Worm (Caenorhabditis elegans) whole organism, L3 larva: Measurements from ENCODE around the gene Y45G5AL.1.

ENCODE experiments used
- egl-27 ChIP-seq: sonication (generic microtip); optimal IDR thresholded peaks from 4 replicates; lab custom pipeline; 2017; ENCODE audit warnings: missing biosample characterization, missing genetic modification reagents, missing genetic modification characterization
- fkh-2 ChIP-seq: fragments of 150-350 bp; optimal IDR thresholded peaks from 2 replicates; lab custom pipeline; 2014; ENCODE audit warnings: missing biosample characterization, missing genetic modification reagents, missing genetic modification characterization
- fos-1 ChIP-seq: fragments of 150-350 bp; optimal IDR thresholded peaks from 2 replicates; lab custom pipeline; 2014; ENCODE audit warnings: missing biosample characterization, missing genetic modification characterization
- nhr-11 ChIP-seq: fragments of 150-350 bp; optimal IDR thresholded peaks from 2 replicates; lab custom pipeline; 2014; ENCODE audit warnings: missing biosample characterization, missing genetic modification characterization
- nhr-76 ChIP-seq: fragments of 150-350 bp; sonication (generic microtip); optimal IDR thresholded peaks from 5 replicates; lab custom pipeline; 2014; ENCODE audit warnings: missing biosample characterization, missing genetic modification characterization
- zag-1 ChIP-seq: fragments of 150-350 bp; optimal IDR thresholded peaks from 2 replicates; lab custom pipeline; 2014; ENCODE audit warnings: missing biosample characterization, missing genetic modification characterization

- TF ChIP-seq nhr-76 (tag; lab: Kevin White, UChicago) (no peak), nhr-11 (no peak), egl-27 (tag; lab: Kevin White, UChicago) (no peak), zag-1 (tag; lab: Kevin White, UChicago) (no peak), fos-1 (tag; lab: Kevin White, UChicago) (no peak), fkh-2 (tag; lab: Kevin White, UChicago) (no peak)
These were observed 37.0 kb downstream of the Y45G5AL.1 start for ce11 chrV:4181272-4181671.
